Fruit fly (Drosophila melanogaster): Measurements from ENCODE around the gene Obp22a.

The Obp22a gene

dm6 chr2L:1946628-1947027, 45.3 kb downstream of the Obp22a start, which contains the start of gene CG33673:
CG33673 (minus strand) TSS chr2L:1946728.
- TF ChIP-seq Optix (GFP tag; IDR thresholded peaks at IDR 0.05) (no peak), CG13287 (GFP tag; IDR thresholded peaks at IDR 0.05; ENCODE audit: partially characterized antibody) (no peak), CG15269 (tag; optimal IDR thresholded peaks at IDR 0.05) (no peak), CG2199 (GFP tag; IDR thresholded peaks at IDR 0.05) (no peak), ac (GFP tag; optimal IDR thresholded peaks at IDR 0.05) (no peak), ranshi (GFP tag; IDR thresholded peaks at IDR 0.05) (no peak), vvl (GFP tag; IDR thresholded peaks at IDR 0.05) (no peak), schlank (tag; optimal IDR thresholded peaks at IDR 0.05) (no peak), seq (GFP tag; IDR thresholded peaks at IDR 0.05) (no peak), Rfx (GFP tag; IDR thresholded peaks at IDR 0.05) (no peak), CG6813 (GFP tag; optimal IDR thresholded peaks at IDR 0.05) (no peak), Hey (tag; optimal IDR thresholded peaks at IDR 0.05) (no peak), Gug (GFP tag; IDR thresholded peaks at IDR 0.05) (no peak), ERR (GFP tag; optimal IDR thresholded peaks at IDR 0.05) (no peak), CkIIα-i1 (GFP tag; IDR thresholded peaks at IDR 0.05) (no peak)

- TF ChIP-seq B-H2 (GFP tag; optimal IDR thresholded peaks at IDR 0.05) (no peak), cg (GFP tag; optimal IDR thresholded peaks at IDR 0.05) (no peak), CG13287 (GFP tag; IDR thresholded peaks at IDR 0.05; ENCODE audit: partially characterized antibody) (no peak), aop (GFP tag; IDR thresholded peaks at IDR 0.05) (no peak), CG10543 (GFP tag; optimal IDR thresholded peaks at IDR 0.05) (no peak), BtbVII (GFP tag; optimal IDR thresholded peaks at IDR 0.05) (no peak), eve (GFP tag; optimal IDR thresholded peaks at IDR 0.05) (no peak), Hand (GFP tag; optimal IDR thresholded peaks at IDR 0.05) (no peak), CG5180 (GFP tag; optimal IDR thresholded peaks at IDR 0.05) (no peak), CG9817 (tag; optimal IDR thresholded peaks at IDR 0.05) (no peak), CG8388 (GFP tag; optimal IDR thresholded peaks at IDR 0.05) (no peak), CG3407 (GFP tag; optimal IDR thresholded peaks at IDR 0.05) (no peak), wek (GFP tag; optimal IDR thresholded peaks at IDR 0.05) (no peak), Hr3 (GFP tag; optimal IDR thresholded peaks at IDR 0.05) (no peak)
Measured at dm6 chr2L:1945609-1946008, 46.4 kb downstream of the Obp22a start, which contains the start of gene CG15357. CG15357 (minus strand) TSS chr2L:1945709.

dm6 chr2L:1944473-1945110, 47.4 kb downstream of the Obp22a start:
- no peak for TF ChIP-seq CG10565 (GFP tag; optimal IDR thresholded peaks at IDR 0.05)
- no peak for TF ChIP-seq Mad (GFP tag; optimal IDR thresholded peaks at IDR 0.05)
- TF ChIP-seq sob (GFP tag; IDR thresholded peaks at IDR 0.05) = peak; percentile 44; the same call in 1 of the 2 replicates
- no peak for TF ChIP-seq odd (GFP tag; optimal IDR thresholded peaks at IDR 0.05)
- TF ChIP-seq CG7963 (GFP tag; IDR thresholded peaks at IDR 0.05; ENCODE audit: partially characterized antibody) = no peak
- TF ChIP-seq vvl (GFP tag; IDR thresholded peaks at IDR 0.05) = peak; percentile 45; the same call in 1 of the 2 replicates
- peak; percentile 24 for TF ChIP-seq CG6813 (GFP tag; optimal IDR thresholded peaks at IDR 0.05)
- TF ChIP-seq CG4360 (GFP tag; IDR thresholded peaks at IDR 0.05) = no peak
- TF ChIP-seq CG8089 (GFP tag; optimal IDR thresholded peaks at IDR 0.05) = no peak
- TF ChIP-seq CG34376 (GFP tag; optimal IDR thresholded peaks at IDR 0.05) = no peak
- no peak for TF ChIP-seq sr (GFP tag; IDR thresholded peaks at IDR 0.05)
- no peak for TF ChIP-seq en (GFP tag; optimal IDR thresholded peaks at IDR 0.05)
- TF ChIP-seq CG6689 (GFP tag; IDR thresholded peaks at IDR 0.05) = no peak
- peak; percentile 94 for TF ChIP-seq Nf-YB (GFP tag; optimal IDR thresholded peaks at IDR 0.05)
- no peak for TF ChIP-seq eve (GFP tag; optimal IDR thresholded peaks at IDR 0.05)
- no peak for TF ChIP-seq hkb (optimal IDR thresholded peaks at IDR 0.05)
- TF ChIP-seq hkb (GFP tag; IDR thresholded peaks at IDR 0.05) = peak; percentile 60
- TF ChIP-seq CG1792 (GFP tag; optimal IDR thresholded peaks at IDR 0.05) = no peak
- no peak for TF ChIP-seq CG7928 (GFP tag; optimal IDR thresholded peaks at IDR 0.05)
- 0 out of 3 replicates have a peak, but pooled peaks have one; percentile 24 for TF ChIP-seq ci (GFP tag; IDR thresholded peaks at IDR 0.05)
- TF ChIP-seq Hand (GFP tag; optimal IDR thresholded peaks at IDR 0.05) = no peak
- no peak for TF ChIP-seq CG4820 (GFP tag; optimal IDR thresholded peaks at IDR 0.05)
- no peak for TF ChIP-seq HHEX (GFP tag; optimal IDR thresholded peaks at IDR 0.05)
- no peak for TF ChIP-seq Dek (tag; optimal IDR thresholded peaks at IDR 0.05)

Data from whole organism, embryonic.